Fruit fly (Drosophila melanogaster) whole organism, embryonic: ENCODE results near the gene CycG.

Source experiments
- Atf3 ChIP-seq: fragments of 200-800 bp; sonication (Bioruptor generic); optimal IDR thresholded peaks from 3 replicates; lab custom pipeline; 2016; ENCODE audit warnings: missing biosample characterization, missing genetic modification characterization
- Bteb2 ChIP-seq: fragments of 200-800 bp; sonication (Bioruptor generic); optimal IDR thresholded peaks from 2 replicates; lab custom pipeline; 2016; ENCODE audit warnings: missing biosample characterization, missing genetic modification characterization
- CG10274 ChIP-seq: fragments of 200-800 bp; sonication (Bioruptor generic); optimal IDR thresholded peaks from 3 replicates; lab custom pipeline; 2017; ENCODE audit warnings: missing biosample characterization, mild to moderate bottlenecking, missing genetic modification characterization
- CG10321 ChIP-seq: fragments of 200-800 bp; sonication (Bioruptor generic); IDR thresholded peaks from 2 replicates; pipeline ENCODE4 v1.3.6; 2022; ENCODE audit warnings: missing biosample characterization, missing genetic modification characterization
- CG13894 ChIP-seq: fragments of 200-800 bp; sonication (Bioruptor generic); optimal IDR thresholded peaks from 3 replicates; lab custom pipeline; 2018; ENCODE audit warnings: missing biosample characterization, mild to moderate bottlenecking, missing genetic modification characterization, moderate library complexity
- CG14667 ChIP-seq: fragments of 200-800 bp; sonication (Bioruptor generic); IDR thresholded peaks from 2 replicates; pipeline ENCODE4 v1.3.6; 2022; ENCODE audit warnings: missing biosample characterization, missing genetic modification characterization
- CG17612 ChIP-seq: fragments of 200-800 bp; sonication (Bioruptor generic); IDR thresholded peaks from 2 replicates; pipeline ENCODE4 v1.3.6; 2022; ENCODE audit warnings: missing biosample characterization, missing genetic modification characterization
- CG18011 ChIP-seq: fragments of 200-800 bp; sonication (Bioruptor generic); optimal IDR thresholded peaks from 2 replicates; lab custom pipeline; 2017; ENCODE audit warnings: missing biosample characterization, missing genetic modification characterization, mild to moderate bottlenecking, moderate library complexity, missing genotype
- CG18476 ChIP-seq: fragments of 200-800 bp; sonication (Bioruptor generic); optimal IDR thresholded peaks from 2 replicates; lab custom pipeline; 2016; ENCODE audit warnings: missing biosample characterization, mild to moderate bottlenecking, missing genetic modification characterization
- CG2202 ChIP-seq: fragments of 200-800 bp; sonication (Bioruptor generic); optimal IDR thresholded peaks from 2 replicates; lab custom pipeline; 2018; ENCODE audit warnings: missing biosample characterization, mild to moderate bottlenecking, missing genetic modification characterization
- CG32772 ChIP-seq: fragments of 200-800 bp; sonication (Bioruptor generic); IDR thresholded peaks from 2 replicates; pipeline ENCODE4 v1.3.6; 2022; ENCODE audit warnings: missing biosample characterization, missing genetic modification characterization
- CG34422 ChIP-seq: fragments of 200-800 bp; sonication (Bioruptor generic); IDR thresholded peaks from 3 replicates; pipeline ENCODE4 v1.3.6; 2022; ENCODE audit warnings: missing biosample characterization, missing genetic modification characterization
- CG4360 ChIP-seq: fragments of 200-800 bp; sonication (Bioruptor generic); IDR thresholded peaks from 2 replicates; pipeline ENCODE4 v1.3.6; 2022; ENCODE audit warnings: missing biosample characterization, missing genetic modification characterization
- CG4707 ChIP-seq: fragments of 200-800 bp; sonication (Bioruptor generic); optimal IDR thresholded peaks from 2 replicates; lab custom pipeline; 2018; ENCODE audit warnings: missing biosample characterization, mild to moderate bottlenecking, missing genetic modification characterization, moderate library complexity
- CG4854 ChIP-seq: fragments of 200-800 bp; sonication (Bioruptor generic); optimal IDR thresholded peaks from 2 replicates; lab custom pipeline; 2016; ENCODE audit warnings: missing biosample characterization, missing genetic modification characterization, inconsistent platforms
- CG6654 ChIP-seq: fragments of 200-800 bp; sonication (Bioruptor generic); optimal IDR thresholded peaks from 2 replicates; lab custom pipeline; 2017; ENCODE audit warnings: missing biosample characterization, mild to moderate bottlenecking, missing genetic modification characterization
- CG6683 ChIP-seq: fragments of 200-800 bp; sonication (Bioruptor generic); optimal IDR thresholded peaks from 2 replicates; lab custom pipeline; 2017; ENCODE audit warnings: missing biosample characterization, mild to moderate bottlenecking, missing genetic modification characterization, missing genetic modification reagents
- CG6689 ChIP-seq: fragments of 200-800 bp; sonication (Bioruptor generic); IDR thresholded peaks from 2 replicates; pipeline ENCODE4 v1.3.6; 2022; ENCODE audit warnings: missing biosample characterization, missing genetic modification characterization
- CG7786 ChIP-seq: fragments of 200-800 bp; sonication (Bioruptor generic); optimal IDR thresholded peaks from 2 replicates; lab custom pipeline; 2016; ENCODE audit warnings: missing biosample characterization, missing genetic modification characterization
- D19B ChIP-seq: fragments of 200-800 bp; sonication (Bioruptor generic); optimal IDR thresholded peaks from 2 replicates; lab custom pipeline; 2017; ENCODE audit warnings: missing biosample characterization, mild to moderate bottlenecking, missing genetic modification characterization
- Dek ChIP-seq: fragments of 200-800 bp; sonication (Bioruptor generic); optimal IDR thresholded peaks from 3 replicates; lab custom pipeline; 2019; ENCODE audit warnings: missing biosample characterization, mild to moderate bottlenecking, missing genetic modification characterization, moderate library complexity
- HLH4C ChIP-seq: fragments of 200-800 bp; sonication (Bioruptor generic); IDR thresholded peaks from 3 replicates; pipeline ENCODE4 v1.3.6; 2022; ENCODE audit warnings: missing biosample characterization, missing genetic modification characterization; ENCODE audit not compliant: partially characterized antibody
- HmgZ ChIP-seq: fragments of 200-800 bp; sonication (Bioruptor generic); optimal IDR thresholded peaks from 2 replicates; lab custom pipeline; 2018; ENCODE audit warnings: missing biosample characterization, mild to moderate bottlenecking, missing genetic modification characterization
- Hmx ChIP-seq: fragments of 200-800 bp; sonication (Bioruptor generic); optimal IDR thresholded peaks from 2 replicates; lab custom pipeline; 2016; ENCODE audit warnings: missing biosample characterization, missing genetic modification characterization
- Hr51 ChIP-seq, 2 experiments: fragments of 200-800 bp; sonication (Bioruptor generic); optimal IDR thresholded peaks; 2 replicates in 1 of 2; 3 replicates in 1 of 2; lab custom pipeline; 2016 to 2018; ENCODE audit warnings: missing biosample characterization in 2 of 2, missing genetic modification characterization in 2 of 2, mild to moderate bottlenecking in 1 of 2, moderate library complexity in 1 of 2
- Lim3 ChIP-seq: fragments of 200-800 bp; sonication (Bioruptor generic); IDR thresholded peaks from 2 replicates; pipeline ENCODE4 v1.3.6; 2022; ENCODE audit warnings: missing biosample characterization, missing genetic modification characterization
- Meics ChIP-seq: fragments of 200-800 bp; sonication (Bioruptor generic); optimal IDR thresholded peaks from 2 replicates; lab custom pipeline; 2017; ENCODE audit warnings: missing biosample characterization, mild to moderate bottlenecking, missing genetic modification characterization
- Nf-YA ChIP-seq: fragments of 200-800 bp; sonication (Bioruptor generic); IDR thresholded peaks from 2 replicates; pipeline ENCODE4 v1.3.6; 2022; ENCODE audit warnings: missing biosample characterization, missing genetic modification characterization
- PHDP ChIP-seq: fragments of 200-800 bp; sonication (Bioruptor generic); optimal IDR thresholded peaks from 3 replicates; lab custom pipeline; 2018; ENCODE audit warnings: missing biosample characterization, mild to moderate bottlenecking, missing genetic modification characterization, moderate library complexity
- Pdp1 ChIP-seq, 2 experiments: fragments of 200-800 bp; sonication (Bioruptor generic); optimal IDR thresholded peaks; 3 replicates each; lab custom pipeline; 2016; ENCODE audit warnings: missing biosample characterization in 2 of 2, missing genetic modification characterization in 2 of 2, mild to moderate bottlenecking in 1 of 2, moderate library complexity in 1 of 2
- Poxn ChIP-seq: fragments of 200-800 bp; sonication (Bioruptor generic); IDR thresholded peaks from 2 replicates; pipeline ENCODE4 v1.3.6; 2022; ENCODE audit warnings: missing biosample characterization, missing genetic modification characterization
- Ptx1 ChIP-seq: fragments of 200-800 bp; sonication (Bioruptor generic); IDR thresholded peaks from 2 replicates; pipeline ENCODE4 v1.3.6; 2022; ENCODE audit warnings: missing biosample characterization, missing genetic modification characterization
- Spps ChIP-seq: fragments of 200-800 bp; sonication (Bioruptor generic); optimal IDR thresholded peaks from 2 replicates; lab custom pipeline; 2018; ENCODE audit warnings: missing biosample characterization, mild to moderate bottlenecking, missing genetic modification characterization
- Usf ChIP-seq: fragments of 200-800 bp; sonication (Bioruptor generic); optimal IDR thresholded peaks from 2 replicates; lab custom pipeline; 2017; ENCODE audit warnings: missing genotype, missing biosample characterization, missing genetic modification characterization
- br ChIP-seq: fragments of >200 bp; optimal IDR thresholded peaks from 2 replicates; lab custom pipeline; 2017
- cato ChIP-seq: fragments of 200-800 bp; sonication (Bioruptor generic); optimal IDR thresholded peaks from 2 replicates; lab custom pipeline; 2016; ENCODE audit warnings: missing biosample characterization, missing genetic modification characterization, borderline replicate concordance
- caup ChIP-seq: fragments of 200-800 bp; sonication (Bioruptor generic); optimal IDR thresholded peaks from 3 replicates; lab custom pipeline; 2017; ENCODE audit warnings: missing biosample characterization, mild to moderate bottlenecking, missing genetic modification characterization, moderate library complexity; ENCODE audit not compliant: severe bottlenecking
- ems ChIP-seq: fragments of 200-800 bp; sonication (Bioruptor generic); optimal IDR thresholded peaks from 3 replicates; lab custom pipeline; 2016; ENCODE audit warnings: missing biosample characterization, missing genetic modification characterization
- fd96Cb ChIP-seq: fragments of 200-800 bp; sonication (Bioruptor generic); optimal IDR thresholded peaks from 2 replicates; lab custom pipeline; 2018; ENCODE audit warnings: missing biosample characterization, mild to moderate bottlenecking, missing genetic modification characterization, moderate library complexity
- mam ChIP-seq: fragments of 200-800 bp; sonication (Bioruptor generic); optimal IDR thresholded peaks from 3 replicates; lab custom pipeline; 2016; ENCODE audit warnings: missing biosample characterization, missing genetic modification characterization
- nmo ChIP-seq: fragments of 200-800 bp; sonication (Bioruptor generic); optimal IDR thresholded peaks from 2 replicates; lab custom pipeline; 2018; ENCODE audit warnings: missing biosample characterization, mild to moderate bottlenecking, missing genetic modification characterization, moderate library complexity
- nom ChIP-seq: fragments of 200-800 bp; sonication (Bioruptor generic); optimal IDR thresholded peaks from 2 replicates; lab custom pipeline; 2017; ENCODE audit warnings: missing biosample characterization, missing genetic modification characterization, mild to moderate bottlenecking, moderate library complexity, missing genetic modification reagents
- otp ChIP-seq: fragments of 200-800 bp; sonication (Bioruptor generic); IDR thresholded peaks from 3 replicates; pipeline ENCODE4, ENCODE4 v1.3.6; 2022; ENCODE audit warnings: missing biosample characterization, missing genetic modification characterization
- pb ChIP-seq: fragments of 200-800 bp; sonication (Bioruptor generic); optimal IDR thresholded peaks from 3 replicates; lab custom pipeline; 2016; ENCODE audit warnings: missing biosample characterization, missing genetic modification characterization
- pros ChIP-seq: fragments of 200-800 bp; sonication (Bioruptor generic); optimal IDR thresholded peaks from 3 replicates; lab custom pipeline; 2019; ENCODE audit warnings: missing biosample characterization, mild to moderate bottlenecking, missing genetic modification characterization, moderate library complexity
- salm ChIP-seq: fragments of 200-800 bp; sonication (Bioruptor generic); optimal IDR thresholded peaks from 2 replicates; lab custom pipeline; 2018; ENCODE audit warnings: missing biosample characterization, mild to moderate bottlenecking, missing genetic modification characterization
- sens ChIP-seq: fragments of 200-800 bp; sonication (Bioruptor generic); peaks from one replicate; lab custom pipeline; 2016; ENCODE audit warnings: missing biosample characterization, missing genetic modification characterization
- sna ChIP-seq: fragments of 200-800 bp; sonication (Bioruptor generic); IDR thresholded peaks from 2 replicates; pipeline ENCODE4 v1.3.6; 2022; ENCODE audit warnings: missing biosample characterization, missing genetic modification characterization; ENCODE audit not compliant: partially characterized antibody
- tgo ChIP-seq: fragments of 200-800 bp; sonication (Bioruptor generic); IDR thresholded peaks from 3 replicates; pipeline ENCODE4 v1.3.6; 2022; ENCODE audit warnings: missing biosample characterization, missing genetic modification characterization
- tio ChIP-seq: fragments of 200-800 bp; sonication (Bioruptor generic); optimal IDR thresholded peaks from 2 replicates; lab custom pipeline; 2017; ENCODE audit warnings: missing biosample characterization, missing genetic modification characterization, inconsistent platforms
- zen2 ChIP-seq: fragments of 200-800 bp; sonication (Bioruptor generic); IDR thresholded peaks from 3 replicates; pipeline ENCODE4 v1.3.6; 2022; ENCODE audit warnings: missing biosample characterization, missing genetic modification characterization; ENCODE audit not compliant: partially characterized antibody

Gene CycG

DNA sequence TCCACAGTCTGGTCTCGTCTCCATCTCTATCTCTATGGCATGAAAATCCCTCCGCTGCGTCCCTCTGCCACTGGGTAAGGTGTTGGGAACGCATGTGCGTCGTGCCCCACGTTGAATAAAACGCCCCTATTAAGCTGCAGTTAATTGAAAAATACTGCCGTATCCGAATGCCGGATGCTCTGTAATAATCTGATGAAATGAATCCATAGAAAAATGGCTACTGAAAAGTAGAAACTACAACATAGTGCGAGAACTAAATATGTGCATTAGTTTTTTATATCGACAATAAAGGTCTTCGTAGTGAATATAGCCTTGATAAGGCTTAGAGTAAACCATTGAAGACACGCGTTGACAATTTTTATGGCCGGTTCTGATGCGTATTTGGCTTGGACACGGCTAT lies 45.7 kb downstream of the CycG start (continued):
- TF ChIP-seq caup (GFP tag; lab: Kevin White, UChicago) = no peak
- TF ChIP-seq nmo (GFP tag; lab: Kevin White, UChicago) = peak; percentile 75
- TF ChIP-seq ems (GFP tag; lab: Kevin White, UChicago) = no peak
- no peak for TF ChIP-seq sna
- TF ChIP-seq Hr51 (GFP tag; optimal IDR thresholded peaks at IDR 0.05; lab: Kevin White, UChicago) = no peak
- TF ChIP-seq tgo (GFP tag; lab: Robert Waterston, UW) = peak; percentile 69
- no peak for TF ChIP-seq cato (GFP tag; lab: Kevin White, UChicago)
- TF ChIP-seq CG10274 (GFP tag; lab: Kevin White, UChicago) = no peak
- TF ChIP-seq Atf3 = no peak
- no peak for TF ChIP-seq Meics (GFP tag; lab: Kevin White, UChicago)
- TF ChIP-seq CG18011 = no peak
- TF ChIP-seq Nf-YA (GFP tag; lab: Robert Waterston, UW) = 0 out of 2 replicates have a peak, but pooled peaks have one; percentile 56
- TF ChIP-seq CG7786 (GFP tag; lab: Kevin White, UChicago) = peak; percentile 14
- TF ChIP-seq Ptx1 (GFP tag; lab: Robert Waterston, UW) = peak; percentile 50
- TF ChIP-seq Bteb2 (GFP tag; lab: Kevin White, UChicago) = no peak
- TF ChIP-seq tio (GFP tag; lab: Kevin White, UChicago) = no peak
- TF ChIP-seq CG4854 = no peak
- TF ChIP-seq pb (GFP tag; lab: Kevin White, UChicago) = no peak
- no peak for TF ChIP-seq HmgZ (tag; lab: Kevin White, UChicago)
- TF ChIP-seq CG34422 (GFP tag; lab: Robert Waterston, UW) = 0 out of 3 replicates have a peak, but pooled peaks have one; percentile 13
- TF ChIP-seq CG4707 = peak; percentile 27
- no peak for TF ChIP-seq D19B
- TF ChIP-seq CG10321 = 0 out of 2 replicates have a peak, but pooled peaks have one; percentile 22
- TF ChIP-seq CG32772 (GFP tag; lab: Robert Waterston, UW) = peak; percentile 47; the same call in 1 of the 2 replicates
- TF ChIP-seq CG14667 (GFP tag; lab: Robert Waterston, UW) = peak; percentile 63
- no peak for TF ChIP-seq mam (GFP tag; lab: Kevin White, UChicago)
- TF ChIP-seq otp (GFP tag; lab: Robert Waterston, UW) = peak; percentile 78; the same call in 2 of the 3 replicates
- peak; percentile 21 for TF ChIP-seq PHDP (tag; lab: Kevin White, UChicago)
- TF ChIP-seq CG13894 (tag; lab: Kevin White, UChicago) = no peak
- no peak for TF ChIP-seq salm (tag; lab: Kevin White, UChicago)
- peak; percentile 16 for TF ChIP-seq CG18476 (GFP tag; lab: Kevin White, UChicago)
- TF ChIP-seq Pdp1 (GFP tag; optimal IDR thresholded peaks at IDR 0.05; lab: Kevin White, UChicago) = peak in 1 of 2 experiments; percentile 10
- no peak for TF ChIP-seq Usf (GFP tag; lab: Kevin White, UChicago)
- TF ChIP-seq fd96Cb (tag; lab: Kevin White, UChicago) = peak; percentile 68
- TF ChIP-seq CG2202 (tag; lab: Kevin White, UChicago) = peak; percentile 40
- TF ChIP-seq CG6689 (GFP tag; lab: Robert Waterston, UW) = peak; percentile 76
- no peak for TF ChIP-seq Lim3 (GFP tag; lab: Robert Waterston, UW)
- TF ChIP-seq CG6683 (GFP tag; lab: Kevin White, UChicago) = no peak
- TF ChIP-seq Dek (tag; lab: Kevin White, UChicago) = no peak
- 0 out of 2 replicates have a peak, but pooled peaks have one; percentile 40 for TF ChIP-seq CG4360 (GFP tag; lab: Robert Waterston, UW)
- no peak for TF ChIP-seq sens
- TF ChIP-seq Poxn = no peak
- no peak for TF ChIP-seq zen2 (GFP tag; lab: Robert Waterston, UW)
- TF ChIP-seq HLH4C (GFP tag; lab: Robert Waterston, UW) = no peak
- TF ChIP-seq nom = peak; percentile 30
- no peak for TF ChIP-seq Hmx (GFP tag; lab: Kevin White, UChicago)
- peak; percentile 18 for TF ChIP-seq CG6654 (GFP tag; lab: Kevin White, UChicago)
- no peak for TF ChIP-seq pros (GFP tag; lab: Kevin White, UChicago)
- TF ChIP-seq CG17612 = no peak
- peak; percentile 32 for TF ChIP-seq Spps (tag; lab: Kevin White, UChicago)
- TF ChIP-seq br (lab: Kevin White, UChicago) = no peak
